Fruit fly (Drosophila melanogaster): ENCODE measurements around the gene CG3690.

DNA sequence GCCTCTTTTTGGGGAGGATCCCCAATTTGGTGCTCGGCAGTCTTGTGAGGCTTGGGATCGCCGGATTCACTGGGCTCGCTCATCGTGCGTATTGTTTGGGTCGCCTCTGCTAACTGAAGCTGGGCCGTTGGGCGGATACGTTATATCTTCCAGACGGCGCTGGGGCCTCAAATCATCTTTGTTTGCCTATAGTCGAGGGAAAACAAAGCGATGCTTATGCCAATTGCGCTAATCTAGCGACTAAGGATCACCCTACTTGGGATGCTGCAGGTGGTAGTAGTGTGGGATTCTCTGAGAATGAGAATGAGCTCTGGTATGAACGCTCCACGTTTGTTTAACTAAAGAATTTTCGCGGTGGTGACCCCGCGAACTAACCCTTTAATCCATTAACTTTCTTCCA is at the start of gene CG3690:
- no peak for TF ChIP-seq psq (optimal IDR thresholded peaks at IDR 0.05)
- no peak for TF ChIP-seq ttk (optimal IDR thresholded peaks at IDR 0.05)
